Worm (Caenorhabditis elegans) whole organism, L4/young adult: ENCODE data around the gene fbxa-194.

Source experiments
- W03F9.2 ChIP-seq: fragments of 150-350 bp; optimal IDR thresholded peaks from 2 replicates; lab custom pipeline; 2014; ENCODE audit warnings: missing biosample characterization, missing genetic modification characterization
- dao-5 ChIP-seq: sonication (generic microtip); optimal IDR thresholded peaks from 2 replicates; lab custom pipeline; 2016; ENCODE audit warnings: missing genotype, missing genetic modification characterization, moderate library complexity, missing compliant biosample characterization
- him-1 ChIP-seq: sonication (generic microtip); optimal IDR thresholded peaks from 2 replicates; lab custom pipeline; 2016; ENCODE audit warnings: missing genotype, missing genetic modification reagents, missing genetic modification characterization, missing compliant biosample characterization

The fbxa-194 gene

ce11 chrV:19778608-19779007 lies at the start of gene fbxa-194:
fbxa-194 (minus strand) TSS chrV:19778708.
- TF ChIP-seq W03F9.2 (tag; lab: Kevin White, UChicago) (no peak), dao-5 (tag; lab: Kevin White, UChicago) (no peak), him-1 (tag; lab: Kevin White, UChicago) (no peak)

- TF ChIP-seq W03F9.2 (tag; lab: Kevin White, UChicago) (no peak), him-1 (tag; lab: Kevin White, UChicago) (no peak), dao-5 (tag; lab: Kevin White, UChicago) (no peak)
These were observed 49.0 kb upstream of the fbxa-194 start for ce11 chrV:19827481-19827880.

- TF ChIP-seq dao-5 (tag; lab: Kevin White, UChicago) (no peak), him-1 (tag; lab: Kevin White, UChicago) (no peak), W03F9.2 (tag; lab: Kevin White, UChicago) (no peak)
These were observed 43.6 kb upstream of the fbxa-194 start, which contains the start of gene Y116F11B.17 for ce11 chrV:19822093-19822492. Y116F11B.17 (minus strand) TSS chrV:19822193.

DNA sequence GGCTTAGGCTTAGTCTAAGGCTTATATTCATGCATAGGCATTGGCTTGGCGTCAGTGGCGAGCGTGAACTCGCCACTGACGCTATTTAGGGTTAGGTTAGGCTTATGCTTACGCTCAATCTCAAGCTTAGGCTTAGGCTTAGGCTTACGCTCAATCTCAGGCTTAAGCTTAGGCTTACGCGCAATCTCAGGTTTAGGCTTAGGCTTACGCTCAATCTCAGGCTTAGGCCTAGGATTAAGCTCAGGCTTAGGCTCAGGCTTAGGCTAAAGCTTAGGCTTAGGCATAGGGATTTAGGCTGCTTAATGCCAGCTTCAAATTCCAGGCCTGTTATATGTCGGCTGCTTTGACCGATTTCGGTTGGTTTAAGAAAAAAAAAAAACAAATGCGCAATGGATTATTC lies 41.7 kb upstream of the fbxa-194 start:
- no peak for TF ChIP-seq him-1 (tag; lab: Kevin White, UChicago)
- TF ChIP-seq dao-5 (tag; lab: Kevin White, UChicago), result no peak
- TF ChIP-seq W03F9.2 (tag; lab: Kevin White, UChicago), result no peak

ce11 chrV:19814833-19815232 lies 36.3 kb upstream of the fbxa-194 start, which contains the start of gene daf-28:
daf-28 (plus strand) TSS chrV:19815133.
- TF ChIP-seq W03F9.2 (tag; lab: Kevin White, UChicago) (no peak), him-1 (tag; lab: Kevin White, UChicago) (no peak)

DNA sequence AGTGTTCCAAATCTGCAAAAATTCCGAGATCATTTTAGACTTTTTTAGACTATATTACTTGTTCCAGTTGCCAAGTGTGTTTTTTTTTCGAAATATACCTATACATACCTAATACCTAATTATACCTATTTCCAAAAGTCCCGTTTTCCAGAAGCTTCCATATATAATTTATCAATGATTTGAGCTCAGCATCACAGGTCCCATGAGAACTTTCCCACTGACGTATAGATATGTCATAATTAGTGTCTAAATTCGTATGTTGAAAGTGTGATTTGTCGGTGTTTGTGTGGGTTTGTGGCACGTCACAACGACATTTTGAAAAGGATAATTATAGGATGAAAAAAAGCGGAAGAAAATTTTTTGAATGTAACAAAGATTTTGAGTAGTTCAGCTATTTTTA lies 27.0 kb upstream of the fbxa-194 start:
- TF ChIP-seq dao-5 (tag; lab: Kevin White, UChicago) (no peak), W03F9.2 (tag; lab: Kevin White, UChicago) (no peak), him-1 (tag; lab: Kevin White, UChicago) (no peak)

ce11 chrV:19802797-19803196 lies 24.3 kb upstream of the fbxa-194 start:
- TF ChIP-seq W03F9.2 (tag; lab: Kevin White, UChicago) (no peak), dao-5 (tag; lab: Kevin White, UChicago) (no peak), him-1 (tag; lab: Kevin White, UChicago) (no peak)

- no peak for TF ChIP-seq W03F9.2 (tag; lab: Kevin White, UChicago)
- TF ChIP-seq dao-5 (tag; lab: Kevin White, UChicago), result no peak
- TF ChIP-seq him-1 (tag; lab: Kevin White, UChicago), result no peak
These were observed 22.5 kb upstream of the fbxa-194 start, which contains the start of gene Y116F11B.2 for ce11 chrV:19801033-19801432. Y116F11B.2 (minus strand) TSS chrV:19801133.

- no peak for TF ChIP-seq him-1 (tag; lab: Kevin White, UChicago)
- no peak for TF ChIP-seq W03F9.2 (tag; lab: Kevin White, UChicago)
- TF ChIP-seq dao-5 (tag; lab: Kevin White, UChicago), result no peak
These were observed 16.4 kb upstream of the fbxa-194 start, which contains the start of gene M162.7 for ce11 chrV:19794931-19795330. M162.7 (minus strand) TSS chrV:19795031.

ce11 chrV:19790248-19790647 lies 11.7 kb upstream of the fbxa-194 start:
- no peak for TF ChIP-seq W03F9.2 (tag; lab: Kevin White, UChicago)

DNA sequence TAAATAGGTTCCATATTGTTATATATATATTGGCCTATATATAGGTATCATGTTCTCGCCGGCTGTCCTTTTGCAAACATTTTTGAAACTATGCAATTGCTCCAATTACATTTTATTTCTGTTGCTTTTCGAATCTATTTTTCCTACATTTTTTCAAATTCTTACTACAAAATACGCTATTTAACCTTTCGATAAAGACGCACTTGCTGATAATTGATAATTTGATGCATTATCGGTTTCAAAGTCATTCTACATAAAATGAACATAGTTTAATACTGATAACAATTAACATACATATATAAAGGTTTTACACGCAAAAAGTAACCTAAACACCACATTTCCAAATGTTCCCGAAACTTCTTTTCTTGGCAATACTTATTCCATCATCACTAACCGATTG lies 9.9 kb upstream of the fbxa-194 start, which contains the start of gene clec-258:
clec-258 (plus strand) TSS at position 81 of the 400 bp plus-strand sequence.
- TF ChIP-seq W03F9.2 (tag; lab: Kevin White, UChicago) (no peak), him-1 (tag; lab: Kevin White, UChicago) (no peak), dao-5 (tag; lab: Kevin White, UChicago) (no peak)

DNA sequence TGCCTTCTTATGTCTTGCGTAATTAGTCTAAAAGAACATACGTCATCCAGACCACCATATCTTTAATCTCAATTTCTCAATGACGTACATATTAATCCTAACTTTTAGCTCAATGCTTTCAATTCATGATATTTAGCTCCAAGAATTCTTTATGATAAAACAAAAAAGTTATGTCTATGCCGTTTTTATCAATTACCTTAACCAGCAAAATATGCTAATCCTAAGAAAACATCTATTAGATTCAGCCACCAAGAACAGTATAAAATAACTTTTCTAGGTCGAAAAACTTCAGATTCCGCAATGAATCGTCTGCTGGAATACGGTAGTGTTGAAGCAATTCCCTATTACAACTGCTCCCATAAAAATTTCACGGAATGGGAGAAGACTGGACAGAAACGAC lies 5.3 kb upstream of the fbxa-194 start, which contains the start of gene srt-45:
srt-45 (plus strand) TSS at position 301 of the 400 bp plus-strand sequence.
- TF ChIP-seq him-1 (tag; lab: Kevin White, UChicago), result no peak
- no peak for TF ChIP-seq dao-5 (tag; lab: Kevin White, UChicago)

ce11 chrV:19779220-19779619 lies 712 bp upstream of the fbxa-194 start:
- TF ChIP-seq dao-5 (tag; lab: Kevin White, UChicago) (no peak), him-1 (tag; lab: Kevin White, UChicago) (no peak), W03F9.2 (tag; lab: Kevin White, UChicago) (no peak)

- no peak for TF ChIP-seq W03F9.2 (tag; lab: Kevin White, UChicago)
- no peak for TF ChIP-seq dao-5 (tag; lab: Kevin White, UChicago)
- no peak for TF ChIP-seq him-1 (tag; lab: Kevin White, UChicago)
These were observed 1.3 kb downstream of the fbxa-194 start, which contains the start of gene fbxa-118 for ce11 chrV:19777227-19777626. fbxa-118 (minus strand) TSS chrV:19777327.
